Fruit fly (Drosophila melanogaster): ENCODE results near the gene CG44038.

Gene CG44038

DNA sequence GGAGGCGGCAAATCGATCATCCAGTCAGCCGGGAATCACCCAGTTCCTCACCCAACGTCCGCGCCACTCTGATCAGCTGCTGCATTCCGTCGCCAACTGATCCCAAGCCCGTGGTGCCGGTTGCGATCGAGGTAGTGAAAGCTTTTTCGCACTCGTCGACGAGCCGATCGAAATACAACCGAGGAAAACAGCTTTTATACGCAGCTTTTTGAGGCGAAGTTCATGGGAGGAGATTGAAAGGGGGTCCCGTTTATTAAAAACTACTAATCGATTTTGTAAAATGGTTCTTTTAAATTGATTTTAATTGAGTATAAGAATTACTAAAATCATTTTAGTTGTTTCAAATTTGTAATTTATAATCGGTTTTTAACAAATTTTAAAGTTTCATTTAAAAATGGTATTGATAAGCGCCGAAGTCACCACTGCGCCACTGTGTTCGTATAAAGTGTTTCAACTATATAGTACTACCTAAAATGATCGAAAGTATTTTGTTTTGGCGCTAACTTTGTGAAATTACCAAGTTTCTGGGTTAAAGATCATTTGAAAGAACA is 39.3 kb upstream of the CG44038 start, which contains the start of gene CG4860 (continued):
- no peak for TF ChIP-seq cg (GFP tag; optimal IDR thresholded peaks at IDR 0.05)
- peak; percentile 83 for TF ChIP-seq Blimp-1 (GFP tag; optimal IDR thresholded peaks at IDR 0.05)
- TF ChIP-seq sens-2 (GFP tag; IDR thresholded peaks at IDR 0.05) = peak; percentile 62; the same call in 1 of the 2 replicates
- no peak for TF ChIP-seq lov (optimal IDR thresholded peaks at IDR 0.05)
- TF ChIP-seq lov (GFP tag; IDR thresholded peaks at IDR 0.05) = 0 out of 3 replicates have a peak, but pooled peaks have one; percentile 16
- no peak for TF ChIP-seq ato (GFP tag; IDR thresholded peaks at IDR 0.05; ENCODE audit: partially characterized antibody)
- peak; percentile 82 for TF ChIP-seq Camta (GFP tag; optimal IDR thresholded peaks at IDR 0.05)
- peak; percentile 85 for TF ChIP-seq bab2 (GFP tag; optimal IDR thresholded peaks at IDR 0.05)
- no peak for TF ChIP-seq br (optimal IDR thresholded peaks at IDR 0.05)
- TF ChIP-seq sima (GFP tag; optimal IDR thresholded peaks at IDR 0.05) = peak; percentile 1
- peak; percentile 81 for TF ChIP-seq CG5245 (GFP tag; optimal IDR thresholded peaks at IDR 0.05)
- peak; percentile 55 for TF ChIP-seq CG34376 (GFP tag; optimal IDR thresholded peaks at IDR 0.05)
- TF ChIP-seq pita (GFP tag; optimal IDR thresholded peaks at IDR 0.05) = no peak
- TF ChIP-seq D19A (tag; optimal IDR thresholded peaks at IDR 0.05) = peak; percentile 75
- TF ChIP-seq sr (GFP tag; IDR thresholded peaks at IDR 0.05) = peak; percentile 53; the same call in 1 of the 3 replicates
- peak; percentile 85 for TF ChIP-seq Chrac-16 (GFP tag; optimal IDR thresholded peaks at IDR 0.05)
- no peak for TF ChIP-seq HLHmδ (GFP tag; optimal IDR thresholded peaks at IDR 0.05)
- TF ChIP-seq CG10366 (GFP tag; IDR thresholded peaks at IDR 0.05) = peak; percentile 89
- no peak for TF ChIP-seq dmrt11E (tag; optimal IDR thresholded peaks at IDR 0.05)
- TF ChIP-seq psq (GFP tag; optimal IDR thresholded peaks at IDR 0.05) = peak; percentile 50
- TF ChIP-seq ATbp (GFP tag; optimal IDR thresholded peaks at IDR 0.05) = peak; percentile 82
- TF ChIP-seq CG6654 (GFP tag; optimal IDR thresholded peaks at IDR 0.05) = peak; percentile 55
- TF ChIP-seq CkIIα-i1 (GFP tag; IDR thresholded peaks at IDR 0.05) = no peak
- TF ChIP-seq Dip3 (GFP tag; optimal IDR thresholded peaks at IDR 0.05) = peak; percentile 82
- TF ChIP-seq tup (GFP tag; optimal IDR thresholded peaks at IDR 0.05) = peak; percentile 31
- TF ChIP-seq CG1792 (GFP tag; optimal IDR thresholded peaks at IDR 0.05) = peak; percentile 50
- TF ChIP-seq stwl (tag; optimal IDR thresholded peaks at IDR 0.05) = no peak
- TF ChIP-seq nerfin-1 (tag; optimal IDR thresholded peaks at IDR 0.05) = no peak
- TF ChIP-seq toy (GFP tag; IDR thresholded peaks at IDR 0.05) = peak; percentile 26; the same call in 1 of the 2 replicates
- TF ChIP-seq CG17359 (tag; optimal IDR thresholded peaks at IDR 0.05) = peak; percentile 83
- TF ChIP-seq CG9797 (GFP tag; optimal IDR thresholded peaks at IDR 0.05) = no peak
- TF ChIP-seq sd (tag; optimal IDR thresholded peaks at IDR 0.05) = no peak
- peak; percentile 74 for TF ChIP-seq CG3407 (GFP tag; optimal IDR thresholded peaks at IDR 0.05)
- TF ChIP-seq ab (GFP tag; optimal IDR thresholded peaks at IDR 0.05) = peak; percentile 73
- TF ChIP-seq CG5953 (GFP tag; IDR thresholded peaks at IDR 0.05) = peak; percentile 80
- TF ChIP-seq Dip2 (GFP tag; IDR thresholded peaks at IDR 0.05) = no peak
- peak; percentile 89 to 92 for TF ChIP-seq dpn (GFP tag; optimal IDR thresholded peaks at IDR 0.05)
- no peak for TF ChIP-seq CG16813 (GFP tag; IDR thresholded peaks at IDR 0.05; ENCODE audit: partially characterized antibody)
- TF ChIP-seq emc (GFP tag; optimal IDR thresholded peaks at IDR 0.05) = peak; percentile 73
- TF ChIP-seq pb (GFP tag; optimal IDR thresholded peaks at IDR 0.05) = peak; percentile 54
- no peak for TF ChIP-seq Lim3 (GFP tag; IDR thresholded peaks at IDR 0.05)
- TF ChIP-seq tna (GFP tag; IDR thresholded peaks at IDR 0.05; ENCODE audit: partially characterized antibody) = no peak
- peak; percentile 80 for TF ChIP-seq gce (GFP tag; IDR thresholded peaks at IDR 0.05)
- TF ChIP-seq ac (GFP tag; optimal IDR thresholded peaks at IDR 0.05) = no peak
- TF ChIP-seq CG2889 (GFP tag; IDR thresholded peaks at IDR 0.05) = no peak
- TF ChIP-seq CG15269 (tag; optimal IDR thresholded peaks at IDR 0.05) = peak; percentile 93
- peak; percentile 92 for TF ChIP-seq CG9817 (tag; optimal IDR thresholded peaks at IDR 0.05)
- TF ChIP-seq Sox100B (GFP tag; optimal IDR thresholded peaks at IDR 0.05) = no peak
- TF ChIP-seq NK7.1 (GFP tag; optimal IDR thresholded peaks at IDR 0.05) = peak; percentile 77
- peak; percentile 93 for TF ChIP-seq unpg (GFP tag; optimal IDR thresholded peaks at IDR 0.05)
- peak; percentile 62 for TF ChIP-seq CG9437 (GFP tag; optimal IDR thresholded peaks at IDR 0.05)

Data from whole organism, embryonic.